Fruit fly (Drosophila melanogaster) Kc167 (cell line): ENCODE data around the gene BORCS6.

Source experiments
- Myc ChIP-seq: fragments of >200 bp; optimal IDR thresholded peaks from 2 replicates; lab custom pipeline; 2017; ENCODE audit warnings: missing external identifiers
- Sin3A ChIP-seq: fragments of >200 bp; optimal IDR thresholded peaks from 2 replicates; lab custom pipeline; 2018; ENCODE audit warnings: missing external identifiers
- h ChIP-seq: fragments of >200 bp; optimal IDR thresholded peaks from 3 replicates; lab custom pipeline; 2018; ENCODE audit warnings: missing external identifiers
- insv ChIP-seq: fragments of >200 bp; optimal IDR thresholded peaks from 3 replicates; lab custom pipeline; 2018; ENCODE audit warnings: missing external identifiers
- psq ChIP-seq: fragments of >200 bp; optimal IDR thresholded peaks from 2 replicates; lab custom pipeline; 2017; ENCODE audit warnings: missing external identifiers
- ttk ChIP-seq: sonication (Bioruptor generic); optimal IDR thresholded peaks from 2 replicates; lab custom pipeline; 2017; ENCODE audit warnings: missing external identifiers

dm6 chr3L:500351-501015 is 40.2 kb upstream of the BORCS6 start, which contains the start of the genes CG34267 and CG34268:
- TF ChIP-seq h (lab: Kevin White, UChicago) (no peak), psq (no peak), Myc (lab: Kevin White, UChicago) (no peak), Sin3A (lab: Kevin White, UChicago) (no peak), insv (no peak), ttk (no peak)
